Worm (Caenorhabditis elegans): ENCODE data around the gene twk-9.

Gene twk-9

ce11 chrIV:9724948-9725347 is 32.0 kb downstream of the twk-9 start, which contains the start of the genes nhr-138 and C28D4.18:
TSS of gene nhr-138 (plus strand) at chrIV:9725251.
TSS of gene C28D4.18 (plus strand) at chrIV:9725280.
- TF ChIP-seq hlh-1 (tag; optimal IDR thresholded peaks at IDR 0.05) (no peak), ces-1 (GFP tag; optimal IDR thresholded peaks at IDR 0.05) (no peak), nhr-2 (tag; optimal IDR thresholded peaks at IDR 0.05) (no peak), pha-4 (tag; optimal IDR thresholded peaks at IDR 0.05) (no peak), sem-2 (GFP tag; optimal IDR thresholded peaks at IDR 0.05) (no peak)

ce11 chrIV:9725468-9725985 is 32.6 kb downstream of the twk-9 start:
- TF ChIP-seq bed-3 (GFP tag; optimal IDR thresholded peaks at IDR 0.05): no peak

- TF ChIP-seq nhr-12 (tag; optimal IDR thresholded peaks at IDR 0.05) (no peak), tbx-8 (GFP tag; optimal IDR thresholded peaks at IDR 0.05) (no peak), ces-1 (GFP tag; optimal IDR thresholded peaks at IDR 0.05) (no peak)
Observed at ce11 chrIV:9727217-9727616, 34.2 kb downstream of the twk-9 start.

- TF ChIP-seq unc-120 (tag; optimal IDR thresholded peaks at IDR 0.05; ENCODE audit: poor library complexity, severe bottlenecking) (no peak), elt-1 (tag; optimal IDR thresholded peaks at IDR 0.05; ENCODE audit: borderline replicate concordance, insufficient read depth) (no peak), zip-8 (tag; optimal IDR thresholded peaks at IDR 0.05) (no peak), cnd-1 (tag; optimal IDR thresholded peaks at IDR 0.05) (no peak), nhr-2 (tag; optimal IDR thresholded peaks at IDR 0.05) (no peak), nhr-28 (tag; optimal IDR thresholded peaks at IDR 0.05) (no peak), ceh-83 (GFP tag; optimal IDR thresholded peaks at IDR 0.05) (no peak), lin-13 (tag; optimal IDR thresholded peaks at IDR 0.05) (no peak), pha-4 (tag; optimal IDR thresholded peaks at IDR 0.05) (no peak), unc-62 (GFP tag; optimal IDR thresholded peaks at IDR 0.05) (no peak), ces-1 (GFP tag; optimal IDR thresholded peaks at IDR 0.05) (no peak), ceh-39 (tag; optimal IDR thresholded peaks at IDR 0.05) (no peak), lin-32 (GFP tag; optimal IDR thresholded peaks at IDR 0.05) (no peak), ceh-43 (GFP tag; optimal IDR thresholded peaks at IDR 0.05) (no peak), mls-2 (tag; optimal IDR thresholded peaks at IDR 0.05) (no peak), snpc-4 (tag; optimal IDR thresholded peaks at IDR 0.05) (no peak), hlh-1 (tag; optimal IDR thresholded peaks at IDR 0.05) (no peak), tbx-8 (GFP tag; optimal IDR thresholded peaks at IDR 0.05) (no peak), bed-3 (GFP tag; optimal IDR thresholded peaks at IDR 0.05) (no peak)
Observed at ce11 chrIV:9728376-9728775, 35.4 kb downstream of the twk-9 start, which contains the start of gene nhr-100. TSS of gene nhr-100 (plus strand) at chrIV:9728676.

ce11 chrIV:9733904-9734303 is 40.9 kb downstream of the twk-9 start:
- TF ChIP-seq nhr-76 (tag; optimal IDR thresholded peaks at IDR 0.05) (no peak), cnd-1 (tag; optimal IDR thresholded peaks at IDR 0.05) (no peak), unc-120 (tag; optimal IDR thresholded peaks at IDR 0.05; ENCODE audit: poor library complexity, severe bottlenecking) (no peak), mep-1 (tag; optimal IDR thresholded peaks at IDR 0.05) (no peak), elt-1 (tag; optimal IDR thresholded peaks at IDR 0.05; ENCODE audit: borderline replicate concordance, insufficient read depth) (no peak), blmp-1 (tag; optimal IDR thresholded peaks at IDR 0.05) (no peak), elt-3 (tag; optimal IDR thresholded peaks at IDR 0.05) (no peak), nhr-28 (tag; optimal IDR thresholded peaks at IDR 0.05) (no peak), nhr-2 (tag; optimal IDR thresholded peaks at IDR 0.05) (no peak), sem-2 (GFP tag; optimal IDR thresholded peaks at IDR 0.05) (no peak), unc-39 (tag; optimal IDR thresholded peaks at IDR 0.05) (no peak), pha-4 (tag; optimal IDR thresholded peaks at IDR 0.05) (no peak), lsy-2 (tag; optimal IDR thresholded peaks at IDR 0.05) (no peak), ceh-43 (GFP tag; optimal IDR thresholded peaks at IDR 0.05) (no peak)

- TF ChIP-seq unc-120 (tag; optimal IDR thresholded peaks at IDR 0.05; ENCODE audit: poor library complexity, severe bottlenecking) (peak; percentile 56), hlh-1 (tag; optimal IDR thresholded peaks at IDR 0.05) (no peak), flh-1 (GFP tag; optimal IDR thresholded peaks at IDR 0.05) (no peak)
Observed at ce11 chrIV:9734861-9735260, 41.9 kb downstream of the twk-9 start.

All from whole organism, mixed stage, embryonic.